Worm (Caenorhabditis elegans): ENCODE data around the gene acdh-2.

acdh-2 gene

DNA sequence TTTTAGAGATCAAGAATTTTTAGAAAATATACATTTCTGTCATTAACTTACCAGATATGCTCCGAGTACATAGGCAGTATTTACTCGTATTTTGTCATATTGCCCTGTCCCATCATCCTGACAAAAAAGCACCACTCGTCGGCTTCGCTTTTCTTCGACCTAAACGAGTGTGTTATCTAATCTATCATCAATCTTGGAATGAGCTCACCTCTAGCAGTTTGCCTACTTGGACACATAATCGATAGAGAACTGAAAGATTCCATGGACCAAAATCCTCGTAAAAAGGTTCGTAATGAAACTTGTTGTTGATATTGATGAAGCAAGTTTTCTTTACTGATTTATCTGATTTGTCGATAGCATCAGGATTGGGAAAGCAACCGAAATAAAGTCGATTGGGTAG is 45.6 kb upstream of the acdh-2 start:
- TF ChIP-seq sox-2 (GFP tag; IDR thresholded peaks at IDR 0.05) (no peak), eyg-1 (tag; optimal IDR thresholded peaks at IDR 0.05) (no peak), ceh-19 (GFP tag; optimal IDR thresholded peaks at IDR 0.05) (no peak), hlh-6 (tag; optimal IDR thresholded peaks at IDR 0.05) (no peak), ama-1 (optimal IDR thresholded peaks at IDR 0.05) (no peak), pat-9 (tag; optimal IDR thresholded peaks at IDR 0.05) (no peak), ets-4 (tag; optimal IDR thresholded peaks at IDR 0.05) (no peak), T23F11.4 (GFP tag; optimal IDR thresholded peaks at IDR 0.05) (no peak), elt-2 (tag; optimal IDR thresholded peaks at IDR 0.05) (no peak), ceh-45 (GFP tag; IDR thresholded peaks at IDR 0.05) (no peak), gmeb-2 (tag; optimal IDR thresholded peaks at IDR 0.05) (no peak), ceh-48 (tag; optimal IDR thresholded peaks at IDR 0.05) (no peak), ceh-31 (tag; optimal IDR thresholded peaks at IDR 0.05) (no peak)

DNA sequence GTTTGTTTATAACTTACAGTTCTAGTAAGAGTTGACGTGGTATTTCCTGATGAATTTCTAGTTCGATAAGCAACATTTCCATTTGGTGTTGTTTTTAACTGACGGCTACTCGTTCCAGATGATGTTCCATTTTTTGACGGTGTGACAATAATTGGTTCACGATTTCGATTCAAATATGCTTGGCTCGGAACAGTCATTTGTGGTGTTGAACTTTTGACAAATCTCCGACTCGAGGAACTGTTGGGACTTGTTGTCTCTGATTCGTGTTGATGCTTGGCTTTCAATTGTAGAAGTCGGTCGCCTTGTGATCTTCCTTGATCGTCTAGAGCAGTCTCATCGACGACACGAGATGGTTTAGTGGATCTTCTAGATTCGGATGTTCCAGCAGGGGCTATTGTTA is 44.3 kb upstream of the acdh-2 start:
- TF ChIP-seq ceh-24 (tag; optimal IDR thresholded peaks at IDR 0.05) = no peak
- no peak for TF ChIP-seq hlh-8 (tag; optimal IDR thresholded peaks at IDR 0.05)
- no peak for TF ChIP-seq hlh-15 (tag; optimal IDR thresholded peaks at IDR 0.05)
- TF ChIP-seq T23F11.4 (GFP tag; optimal IDR thresholded peaks at IDR 0.05) = no peak
- no peak for TF ChIP-seq C08G9.2 (tag; optimal IDR thresholded peaks at IDR 0.05)
- no peak for TF ChIP-seq npax-4 (tag; optimal IDR thresholded peaks at IDR 0.05)
- TF ChIP-seq ceh-19 (GFP tag; optimal IDR thresholded peaks at IDR 0.05) = no peak
- TF ChIP-seq sdc-2 (tag; optimal IDR thresholded peaks at IDR 0.05) = no peak
- TF ChIP-seq ceh-22 (tag; optimal IDR thresholded peaks at IDR 0.05) = no peak
- no peak for TF ChIP-seq ceh-2 (tag; optimal IDR thresholded peaks at IDR 0.05)
- no peak for TF ChIP-seq ahr-1 (tag; optimal IDR thresholded peaks at IDR 0.05)
- TF ChIP-seq fkh-6 (tag; optimal IDR thresholded peaks at IDR 0.05) = no peak
- no peak for TF ChIP-seq ama-1 (optimal IDR thresholded peaks at IDR 0.05)

DNA sequence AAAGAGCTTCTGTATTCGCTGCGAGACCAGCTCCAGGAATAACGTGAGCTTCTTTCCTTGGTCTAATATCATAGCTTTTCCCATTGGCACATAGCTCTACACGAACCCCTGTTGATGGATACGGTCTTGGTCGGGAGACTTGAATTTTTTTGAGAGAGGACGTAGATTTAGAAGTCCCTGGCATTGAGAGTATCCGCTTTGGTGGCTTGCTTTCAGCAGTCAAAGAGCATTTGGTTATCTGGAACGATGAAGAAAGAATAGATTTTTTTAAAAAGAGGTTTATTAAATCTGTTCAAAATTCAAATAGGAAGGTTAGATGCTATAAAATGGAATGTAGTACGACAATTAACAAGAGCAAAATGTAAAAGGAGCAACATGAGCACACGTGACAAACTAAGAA is 42.4 kb upstream of the acdh-2 start, which contains the start of gene C17G10.13:
Gene C17G10.13 (minus strand): TSS at position 101 of the 400 bp plus-strand sequence.
- TF ChIP-seq pax-1 (tag; optimal IDR thresholded peaks at IDR 0.05) (no peak), ceh-2 (tag; optimal IDR thresholded peaks at IDR 0.05) (no peak), madf-2 (tag; optimal IDR thresholded peaks at IDR 0.05) (no peak), unc-55 (GFP tag; optimal IDR thresholded peaks at IDR 0.05) (no peak), ztf-16 (tag; optimal IDR thresholded peaks at IDR 0.05) (no peak), hlh-15 (tag; optimal IDR thresholded peaks at IDR 0.05) (no peak), fkh-6 (tag; optimal IDR thresholded peaks at IDR 0.05) (no peak), Y22D7AL.16 (tag; optimal IDR thresholded peaks at IDR 0.05) (no peak), tbx-7 (tag; optimal IDR thresholded peaks at IDR 0.05) (no peak), pha-2 (tag; optimal IDR thresholded peaks at IDR 0.05) (no peak), ama-1 (optimal IDR thresholded peaks at IDR 0.05) (no peak), ceh-31 (tag; optimal IDR thresholded peaks at IDR 0.05) (no peak), lin-11 (tag; optimal IDR thresholded peaks at IDR 0.05) (no peak), ahr-1 (tag; optimal IDR thresholded peaks at IDR 0.05) (no peak)

DNA sequence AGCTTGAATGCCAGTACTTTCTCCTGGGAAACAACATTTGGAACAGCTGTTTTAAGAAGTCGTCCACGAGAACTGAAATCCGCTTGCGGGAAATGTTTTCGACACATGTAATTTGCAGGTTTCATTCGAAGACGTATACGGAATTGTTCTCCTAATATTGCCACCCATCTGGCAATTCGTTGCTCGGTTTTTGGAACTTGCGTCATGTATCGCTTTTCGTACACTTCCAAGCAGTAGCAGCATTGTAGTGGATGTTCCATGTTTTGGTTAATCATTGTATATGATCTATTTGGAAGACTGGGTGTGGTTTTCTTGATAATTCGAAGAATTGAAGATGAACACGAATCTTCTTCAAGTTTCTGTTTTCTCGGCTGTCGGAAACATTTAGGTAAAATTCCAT is 40.5 kb upstream of the acdh-2 start:
- TF ChIP-seq ceh-2 (tag; optimal IDR thresholded peaks at IDR 0.05) (no peak), ceh-24 (tag; optimal IDR thresholded peaks at IDR 0.05) (no peak), unc-55 (GFP tag; optimal IDR thresholded peaks at IDR 0.05) (no peak), T23F11.4 (GFP tag; optimal IDR thresholded peaks at IDR 0.05) (no peak)

DNA sequence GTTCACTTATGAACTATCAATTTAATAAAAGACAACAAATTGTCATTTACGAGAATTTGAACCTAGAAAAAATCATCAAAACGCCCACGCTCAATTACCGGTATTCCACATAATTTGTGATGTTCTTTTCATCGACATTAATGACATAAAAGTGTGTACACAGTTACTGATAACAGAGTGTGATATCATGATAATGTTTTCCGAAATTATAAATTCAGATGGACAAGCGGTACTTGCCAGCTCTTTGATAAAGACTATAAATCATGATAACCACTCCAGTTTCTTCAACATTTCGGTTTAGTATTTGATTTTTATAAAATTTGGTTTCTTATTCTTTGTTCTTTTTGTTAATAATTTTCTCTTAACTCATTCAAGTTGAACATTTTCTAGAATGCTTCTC is 38.5 kb upstream of the acdh-2 start, which contains the start of gene lys-8:
Gene lys-8 (plus strand): TSS at position 391 of the 400 bp plus-strand sequence.
- TF ChIP-seq nhr-11 (tag; optimal IDR thresholded peaks at IDR 0.05) (no peak), elt-2 (tag; optimal IDR thresholded peaks at IDR 0.05) (peak; percentile 98)

DNA sequence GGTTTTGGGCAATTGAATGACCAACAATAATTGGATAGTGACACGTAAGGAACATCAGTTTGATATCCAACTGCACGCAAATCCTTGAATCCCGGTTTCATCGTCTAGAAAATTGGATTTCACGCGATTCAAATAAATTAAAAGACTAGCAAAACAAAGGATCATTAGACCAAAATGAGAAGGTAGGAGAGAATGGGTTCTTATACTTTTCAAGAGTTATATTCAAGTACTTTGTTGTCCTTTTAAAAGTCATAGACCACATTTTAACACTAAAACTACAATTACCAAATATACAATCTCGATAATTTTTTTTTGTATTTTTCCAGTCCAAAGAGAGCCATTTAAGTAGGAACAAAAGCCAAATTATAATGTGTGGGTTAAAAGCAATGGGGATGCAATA is 35.0 kb upstream of the acdh-2 start, which contains the start of gene T25E4.2:
Gene T25E4.2 (minus strand): TSS at position 101 of the 400 bp plus-strand sequence.
- no peak for TF ChIP-seq lim-6 (tag; optimal IDR thresholded peaks at IDR 0.05)
- TF ChIP-seq pat-9 (tag; optimal IDR thresholded peaks at IDR 0.05) = no peak
- TF ChIP-seq ceh-31 (tag; optimal IDR thresholded peaks at IDR 0.05) = no peak
- TF ChIP-seq ztf-16 (tag; optimal IDR thresholded peaks at IDR 0.05) = no peak
- no peak for TF ChIP-seq tbx-7 (tag; optimal IDR thresholded peaks at IDR 0.05)
- TF ChIP-seq ceh-48 (tag; optimal IDR thresholded peaks at IDR 0.05) = no peak
- TF ChIP-seq ceh-9 (tag; optimal IDR thresholded peaks at IDR 0.05) = no peak
- TF ChIP-seq npax-4 (tag; optimal IDR thresholded peaks at IDR 0.05) = no peak
- no peak for TF ChIP-seq ama-1 (optimal IDR thresholded peaks at IDR 0.05)
- TF ChIP-seq odd-2 (tag; optimal IDR thresholded peaks at IDR 0.05) = no peak
- TF ChIP-seq pag-3 (tag; optimal IDR thresholded peaks at IDR 0.05; ENCODE audit: borderline replicate concordance) = no peak
- no peak for TF ChIP-seq ceh-30 (tag; optimal IDR thresholded peaks at IDR 0.05)
- TF ChIP-seq pha-4 (tag; optimal IDR thresholded peaks at IDR 0.05) = no peak
